Fruit fly (Drosophila melanogaster): ENCODE measurements around the gene Mettl3.

The Mettl3 gene

DNA sequence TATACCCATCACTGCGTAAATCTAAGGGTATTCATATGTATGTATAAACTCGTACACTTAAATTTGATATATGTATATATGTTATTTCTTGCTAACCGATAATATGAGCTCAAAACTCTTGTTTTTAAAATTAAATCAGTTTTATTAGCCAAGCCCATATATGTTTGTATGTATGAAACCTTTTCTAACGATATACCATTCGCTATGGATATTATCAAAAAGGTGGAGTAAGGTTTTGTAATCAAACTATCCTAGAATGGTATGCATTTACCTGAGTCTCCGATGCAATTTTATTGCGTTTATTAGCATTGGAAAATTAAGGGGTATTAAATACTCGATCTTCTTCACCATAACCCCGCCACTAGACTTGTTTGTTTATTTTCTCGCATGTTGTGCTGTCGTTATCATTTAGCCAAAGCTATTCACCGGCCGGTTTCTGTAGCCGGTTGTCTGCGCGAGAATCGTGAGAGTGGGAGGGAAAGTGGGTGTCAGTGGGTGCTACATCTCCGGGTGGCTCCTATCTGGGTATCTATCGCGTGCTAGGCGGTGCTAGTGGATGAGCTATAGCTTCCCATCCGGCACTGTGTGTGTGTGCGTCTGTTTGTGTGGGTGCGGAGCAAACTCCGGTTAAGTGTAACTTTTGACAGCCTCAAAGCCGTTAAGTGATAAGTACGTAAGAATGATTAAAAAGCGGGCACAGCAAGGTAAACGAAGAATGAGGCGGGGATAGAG is 24.0 kb upstream of the Mettl3 start:
- TF ChIP-seq jim (GFP tag; optimal IDR thresholded peaks at IDR 0.05) (no peak), Jra (GFP tag; optimal IDR thresholded peaks at IDR 0.05) (no peak), foxo (GFP tag; optimal IDR thresholded peaks at IDR 0.05) (peak in 1 of 2 experiments; percentile 35)

DNA sequence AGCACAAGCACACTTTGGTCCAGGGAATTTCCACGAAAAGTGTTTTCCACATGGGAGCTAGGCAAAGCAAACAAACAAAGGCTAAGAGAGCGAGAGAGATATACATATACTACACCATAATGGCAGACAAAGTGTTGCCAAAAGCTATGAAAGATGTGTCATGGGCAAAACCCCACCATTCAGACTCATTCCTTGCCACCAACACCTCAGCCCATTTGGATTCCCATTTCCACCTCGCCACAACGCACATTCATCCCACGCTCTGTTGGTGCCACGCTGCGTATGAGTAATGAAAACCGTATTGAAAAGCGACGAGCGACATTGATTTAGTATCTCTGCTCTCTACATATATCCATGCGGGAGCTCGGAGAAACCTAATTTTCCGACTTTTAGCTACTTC is 23.1 kb upstream of the Mettl3 start:
- TF ChIP-seq fru (GFP tag; optimal IDR thresholded peaks at IDR 0.05) (no peak), Vsx2 (GFP tag; optimal IDR thresholded peaks at IDR 0.05; ENCODE audit: partially characterized antibody) (no peak), foxo (GFP tag; optimal IDR thresholded peaks at IDR 0.05) (no peak), Dif (GFP tag; optimal IDR thresholded peaks at IDR 0.05; ENCODE audit: partially characterized antibody) (no peak)

DNA sequence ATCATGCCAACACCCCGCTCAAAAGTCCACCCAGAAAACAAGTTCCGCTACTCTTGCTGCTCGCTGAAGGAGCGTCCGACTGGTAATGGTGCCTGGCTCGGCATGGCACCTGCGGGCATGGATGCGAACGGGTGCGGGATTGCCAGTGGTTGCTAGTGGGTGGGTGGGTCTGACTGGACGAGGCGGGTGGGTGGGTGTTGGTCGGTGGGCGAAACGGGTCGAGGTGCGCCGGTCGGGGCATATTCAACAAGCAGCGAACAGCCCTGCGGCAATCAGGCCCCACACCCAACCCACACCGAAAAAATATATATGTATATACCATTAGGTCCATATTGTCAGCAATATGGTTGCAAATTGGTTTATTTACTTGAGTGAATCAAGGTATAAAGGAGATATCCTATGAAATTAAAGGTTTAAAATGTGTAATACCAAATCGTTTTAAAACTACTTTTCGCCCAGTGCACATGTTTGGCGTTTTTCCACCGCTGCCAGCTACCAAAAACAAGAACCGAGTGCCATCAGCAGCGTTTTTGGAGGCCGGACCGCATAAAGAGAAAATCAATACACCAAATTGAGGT is 21.2 kb upstream of the Mettl3 start:
- TF ChIP-seq h (GFP tag; optimal IDR thresholded peaks at IDR 0.05) (peak; percentile 49), foxo (GFP tag; optimal IDR thresholded peaks at IDR 0.05) (peak in 1 of 2 experiments; percentile 37), Hnf4 (GFP tag; optimal IDR thresholded peaks at IDR 0.05) (no peak), rgr (GFP tag; optimal IDR thresholded peaks at IDR 0.05) (peak; percentile 32), OdsH (GFP tag; optimal IDR thresholded peaks at IDR 0.05) (peak; percentile 27), Dfd (GFP tag; optimal IDR thresholded peaks at IDR 0.05) (no peak), tai (GFP tag; optimal IDR thresholded peaks at IDR 0.05) (no peak), HLH106 (tag; optimal IDR thresholded peaks at IDR 0.05) (peak; percentile 33), Sp1 (GFP tag; optimal IDR thresholded peaks at IDR 0.05) (peak; percentile 16), psq (GFP tag; optimal IDR thresholded peaks at IDR 0.05) (peak; percentile 2), br (GFP tag; optimal IDR thresholded peaks at IDR 0.05) (peak; percentile 5), dmrt93B (GFP tag; optimal IDR thresholded peaks at IDR 0.05) (no peak), fru (GFP tag; optimal IDR thresholded peaks at IDR 0.05) (peak; percentile 21)

DNA sequence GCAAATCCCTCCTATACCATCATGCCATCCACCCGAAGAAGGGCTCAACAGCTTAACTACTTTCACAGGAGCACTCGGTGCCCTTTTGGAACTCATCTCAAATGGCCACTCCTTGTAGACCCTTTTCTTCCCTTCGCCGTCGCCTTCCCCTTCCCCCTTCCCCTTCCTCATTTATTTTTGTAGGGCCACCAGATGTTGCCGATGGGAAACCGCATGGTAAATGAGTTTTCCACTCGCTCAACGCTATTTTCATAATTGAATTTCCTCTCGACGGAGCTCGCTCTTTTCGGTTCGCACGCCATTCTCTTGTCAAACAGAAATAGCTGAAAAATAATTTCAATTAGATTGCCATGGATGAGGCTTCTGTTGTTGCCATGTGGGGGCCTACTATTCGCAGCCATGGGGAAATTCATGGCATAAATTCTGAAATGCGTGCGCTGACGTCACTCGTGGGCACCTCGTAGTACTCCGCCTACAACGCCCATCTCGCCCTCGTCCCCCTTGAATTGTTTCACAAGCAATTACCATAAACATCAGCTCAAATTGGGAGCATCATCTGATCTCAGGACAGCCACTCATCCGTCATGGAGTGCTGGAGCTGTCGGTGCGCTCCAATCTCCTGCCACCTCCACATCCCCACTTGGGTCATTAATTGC is 19.8 kb upstream of the Mettl3 start:
- TF ChIP-seq CG9705 (GFP tag; optimal IDR thresholded peaks at IDR 0.05) (no peak), Vsx2 (GFP tag; optimal IDR thresholded peaks at IDR 0.05; ENCODE audit: partially characterized antibody) (no peak), CG32264 (GFP tag; optimal IDR thresholded peaks at IDR 0.05) (no peak), tai (GFP tag; optimal IDR thresholded peaks at IDR 0.05) (no peak), HLH106 (tag; optimal IDR thresholded peaks at IDR 0.05) (no peak), dl (GFP tag; optimal IDR thresholded peaks at IDR 0.05; ENCODE audit: insufficient read depth in 1 of 2, partially characterized antibody in 2 of 2) (no peak), Jra (GFP tag; optimal IDR thresholded peaks at IDR 0.05) (no peak), Hr78 (GFP tag; optimal IDR thresholded peaks at IDR 0.05) (no peak)

DNA sequence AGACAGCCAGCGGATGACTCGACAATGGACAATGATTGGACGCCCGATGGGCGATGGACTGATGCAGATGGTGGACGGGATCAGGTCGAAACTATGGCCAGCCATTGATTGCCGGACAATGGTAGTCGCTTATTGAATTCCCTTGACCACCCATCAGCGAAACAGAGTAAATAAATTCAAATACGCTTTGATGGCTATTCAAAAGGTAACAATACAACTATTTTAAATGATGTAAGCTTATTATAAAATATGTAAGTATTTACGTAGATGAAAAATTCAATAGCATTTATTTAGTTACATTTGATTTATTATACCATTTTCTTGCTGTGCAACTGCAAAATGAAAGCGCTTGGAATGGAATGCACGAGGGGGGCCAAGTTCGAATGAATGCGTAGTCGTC is 17.4 kb upstream of the Mettl3 start:
- TF ChIP-seq br (GFP tag; optimal IDR thresholded peaks at IDR 0.05), result no peak
- TF ChIP-seq pan (optimal IDR thresholded peaks at IDR 0.05), result no peak
- TF ChIP-seq woc (GFP tag; optimal IDR thresholded peaks at IDR 0.05), result no peak
- no peak for TF ChIP-seq fru (GFP tag; optimal IDR thresholded peaks at IDR 0.05)
- TF ChIP-seq GATAd (GFP tag; optimal IDR thresholded peaks at IDR 0.05), result no peak
- no peak for TF ChIP-seq h (GFP tag; optimal IDR thresholded peaks at IDR 0.05)
- TF ChIP-seq CrebA (GFP tag; optimal IDR thresholded peaks at IDR 0.05; ENCODE audit: borderline replicate concordance), result no peak
- no peak for TF ChIP-seq Abd-B (GFP tag; optimal IDR thresholded peaks at IDR 0.05)
- no peak for TF ChIP-seq Hr83 (GFP tag; optimal IDR thresholded peaks at IDR 0.05; ENCODE audit: poor library complexity, severe bottlenecking)
- no peak for TF ChIP-seq tai (GFP tag; optimal IDR thresholded peaks at IDR 0.05)
- no peak for TF ChIP-seq CG9705 (GFP tag; optimal IDR thresholded peaks at IDR 0.05)
- no peak for TF ChIP-seq psq (GFP tag; optimal IDR thresholded peaks at IDR 0.05)
- TF ChIP-seq rgr (GFP tag; optimal IDR thresholded peaks at IDR 0.05), result no peak
- TF ChIP-seq Vsx2 (GFP tag; optimal IDR thresholded peaks at IDR 0.05; ENCODE audit: partially characterized antibody), result no peak
- TF ChIP-seq Dfd (GFP tag; optimal IDR thresholded peaks at IDR 0.05), result no peak
- TF ChIP-seq N (GFP tag; optimal IDR thresholded peaks at IDR 0.05), result no peak
